Fruit fly (Drosophila melanogaster): ENCODE data around the gene beg.

The beg gene

dm6 chr3L:16989169-16989568 is 46.3 kb upstream of the beg start (continued):
- TF ChIP-seq CG11504 (tag; optimal IDR thresholded peaks at IDR 0.05) (no peak), Fer3 (tag; optimal IDR thresholded peaks at IDR 0.05) (peak; percentile 3), ttk (GFP tag; IDR thresholded peaks at IDR 0.05) (0 out of 2 replicates have a peak, but pooled peaks have one; percentile 18), CG8944 (GFP tag; optimal IDR thresholded peaks at IDR 0.05) (no peak), CG10462 (GFP tag; optimal IDR thresholded peaks at IDR 0.05) (no peak), CG32772 (GFP tag; IDR thresholded peaks at IDR 0.05) (no peak), emc (GFP tag; optimal IDR thresholded peaks at IDR 0.05) (no peak), gcm (GFP tag; optimal IDR thresholded peaks at IDR 0.05) (peak; percentile 38), CG12744 (GFP tag; optimal IDR thresholded peaks at IDR 0.05) (no peak), Adf1 (GFP tag; IDR thresholded peaks at IDR 0.05) (peak; percentile 22; the same call in 1 of the 2 replicates), Spps (tag; optimal IDR thresholded peaks at IDR 0.05) (no peak), Bgb (GFP tag; IDR thresholded peaks at IDR 0.05; ENCODE audit: partially characterized antibody) (no peak), Sin3A (optimal IDR thresholded peaks at IDR 0.05) (no peak), lmd (GFP tag; IDR thresholded peaks at IDR 0.05) (peak; percentile 30; the same call in 1 of the 2 replicates), D19A (tag; optimal IDR thresholded peaks at IDR 0.05) (no peak), CG11696 (GFP tag; IDR thresholded peaks at IDR 0.05) (peak; percentile 78), dpn (GFP tag; optimal IDR thresholded peaks at IDR 0.05) (no peak), CG17612 (GFP tag; IDR thresholded peaks at IDR 0.05) (no peak), CG7786 (GFP tag; optimal IDR thresholded peaks at IDR 0.05) (no peak), NfI (GFP tag; optimal IDR thresholded peaks at IDR 0.05) (peak; percentile 40), odd (GFP tag; optimal IDR thresholded peaks at IDR 0.05) (peak; percentile 45), unpg (GFP tag; optimal IDR thresholded peaks at IDR 0.05) (peak; percentile 42), CG4854 (GFP tag; optimal IDR thresholded peaks at IDR 0.05) (no peak), CkIIα-i1 (GFP tag; IDR thresholded peaks at IDR 0.05) (no peak), PHDP (tag; optimal IDR thresholded peaks at IDR 0.05) (peak; percentile 52), slou (GFP tag; optimal IDR thresholded peaks at IDR 0.05) (no peak), chn (GFP tag; optimal IDR thresholded peaks at IDR 0.05) (no peak), dmrt11E (tag; optimal IDR thresholded peaks at IDR 0.05) (peak; percentile 20), Usf (GFP tag; optimal IDR thresholded peaks at IDR 0.05) (no peak), aop (GFP tag; IDR thresholded peaks at IDR 0.05) (no peak), CG10565 (GFP tag; optimal IDR thresholded peaks at IDR 0.05) (no peak), klu (GFP tag; IDR thresholded peaks at IDR 0.05) (no peak), CG4617 (GFP tag; optimal IDR thresholded peaks at IDR 0.05; ENCODE audit: borderline replicate concordance) (no peak)

dm6 chr3L:16994805-16995204 is 40.7 kb upstream of the beg start:
- TF ChIP-seq CG2199 (GFP tag; IDR thresholded peaks at IDR 0.05) = no peak
- no peak for TF ChIP-seq CG15011 (GFP tag; optimal IDR thresholded peaks at IDR 0.05)
- TF ChIP-seq cwo (GFP tag; optimal IDR thresholded peaks at IDR 0.05) = peak; percentile 15
- no peak for TF ChIP-seq CG15269 (tag; optimal IDR thresholded peaks at IDR 0.05)
- no peak for TF ChIP-seq Awh (GFP tag; IDR thresholded peaks at IDR 0.05)
- TF ChIP-seq CG6654 (GFP tag; optimal IDR thresholded peaks at IDR 0.05) = no peak
- no peak for TF ChIP-seq Rx (GFP tag; IDR thresholded peaks at IDR 0.05)
- no peak for TF ChIP-seq ems (GFP tag; optimal IDR thresholded peaks at IDR 0.05)
- TF ChIP-seq HLHmδ (GFP tag; optimal IDR thresholded peaks at IDR 0.05) = no peak
- no peak for TF ChIP-seq CG12299 (tag; optimal IDR thresholded peaks at IDR 0.05)
- no peak for TF ChIP-seq trh (GFP tag; optimal IDR thresholded peaks at IDR 0.05)
- TF ChIP-seq gro (GFP tag; optimal IDR thresholded peaks at IDR 0.05) = peak; percentile 21
- TF ChIP-seq grn (GFP tag; optimal IDR thresholded peaks at IDR 0.05) = peak; percentile 91
- peak; percentile 72 for TF ChIP-seq sug (tag; optimal IDR thresholded peaks at IDR 0.05)
- no peak for TF ChIP-seq ap (GFP tag; IDR thresholded peaks at IDR 0.05)
- no peak for TF ChIP-seq pum (GFP tag; optimal IDR thresholded peaks at IDR 0.05)
- no peak for TF ChIP-seq Six4 (GFP tag; optimal IDR thresholded peaks at IDR 0.05)
- no peak for TF ChIP-seq ab (GFP tag; optimal IDR thresholded peaks at IDR 0.05)
- no peak for TF ChIP-seq kah (GFP tag; optimal IDR thresholded peaks at IDR 0.05)
- no peak for TF ChIP-seq fd96Cb (tag; optimal IDR thresholded peaks at IDR 0.05)
- TF ChIP-seq exex (tag; optimal IDR thresholded peaks at IDR 0.05) = peak; percentile 94
- no peak for TF ChIP-seq CG4282 (GFP tag; optimal IDR thresholded peaks at IDR 0.05)

Measured in whole organism, embryonic.